Worm (Caenorhabditis elegans) whole organism, L2 larva: Measurements from ENCODE around the gene sax-7.

Source experiments
- aly-2 ChIP-seq: fragments of 150-350 bp; optimal IDR thresholded peaks from 2 replicates; lab custom pipeline; 2014; ENCODE audit warnings: missing biosample characterization, missing genetic modification characterization
- lin-11 ChIP-seq: fragments of 150-350 bp; sonication (generic microtip); optimal IDR thresholded peaks from 2 replicates; lab custom pipeline; 2014; ENCODE audit warnings: missing biosample characterization, missing genetic modification characterization, inconsistent platforms, mixed read lengths
- lin-13 ChIP-seq: fragments of 150-350 bp; optimal IDR thresholded peaks from 2 replicates; lab custom pipeline; 2014; ENCODE audit warnings: missing biosample characterization, missing genetic modification reagents, missing genetic modification characterization
- lin-39 ChIP-seq: fragments of 150-350 bp; optimal IDR thresholded peaks from 2 replicates; lab custom pipeline; 2014; ENCODE audit warnings: missing biosample characterization, missing genetic modification reagents, missing genetic modification characterization
- lsy-2 ChIP-seq, 2 experiments: fragments of 150-350 bp in 1 of 2; sonication (generic microtip) in 1 of 2; optimal IDR thresholded peaks; 2 replicates each; lab custom pipeline; 2014 to 2017; ENCODE audit warnings: missing biosample characterization in 2 of 2, missing genetic modification characterization in 2 of 2
- nhr-11 ChIP-seq: fragments of 150-350 bp; optimal IDR thresholded peaks from 2 replicates; lab custom pipeline; 2014; ENCODE audit warnings: missing biosample characterization, missing genetic modification characterization
- nhr-12 ChIP-seq: fragments of 150-350 bp; optimal IDR thresholded peaks from 2 replicates; lab custom pipeline; 2014; ENCODE audit warnings: missing biosample characterization, missing genetic modification characterization
- unc-62 ChIP-seq: fragments of 150-350 bp; optimal IDR thresholded peaks from 2 replicates; lab custom pipeline; 2014; ENCODE audit warnings: missing biosample characterization, missing genetic modification reagents, missing genetic modification characterization

- TF ChIP-seq nhr-12 (tag; lab: Kevin White, UChicago) (no peak), aly-2 (tag; lab: Kevin White, UChicago) (no peak), lin-39 (tag; lab: Kevin White, UChicago) (no peak), lsy-2 (tag; optimal IDR thresholded peaks at IDR 0.05; lab: Kevin White, UChicago) (no peak), lin-13 (GFP tag; lab: Kevin White, UChicago) (no peak), nhr-11 (tag; lab: Kevin White, UChicago) (no peak), lin-11 (tag; lab: Kevin White, UChicago) (no peak), unc-62 (no peak)
Measured at ce11 chrIV:8048083-8048482, 14.4 kb upstream of the sax-7 start.
